Worm (Caenorhabditis elegans) whole organism, young adult: Measurements from ENCODE around the gene nhr-238.

Source experiments
- B0019.2 ChIP-seq: fragments of 200-800 bp; sonication (Bioruptor generic); conservative IDR thresholded peaks from 2 replicates; pipeline ENCODE4 v1.3.6; 2022; ENCODE audit warnings: missing genetic modification reagents, missing genetic modification characterization, missing compliant biosample characterization
- B0336.3 ChIP-seq: fragments of 200-800 bp; sonication (Bioruptor generic); IDR thresholded peaks from 2 replicates; pipeline ENCODE4 v1.3.6; 2022; ENCODE audit warnings: missing genetic modification characterization, missing compliant biosample characterization
- F22D6.2 ChIP-seq: sonication (generic microtip); optimal IDR thresholded peaks from 2 replicates; lab custom pipeline; 2016; ENCODE audit warnings: mild to moderate bottlenecking, missing genetic modification characterization, missing compliant biosample characterization
- K12H6.12 ChIP-seq: fragments of 200-800 bp; sonication (Bioruptor generic); optimal IDR thresholded peaks from 2 replicates; lab custom pipeline; 2018; ENCODE audit warnings: mild to moderate bottlenecking, missing genetic modification characterization, missing compliant biosample characterization
- Y79H2A.3 ChIP-seq: fragments of 200-800 bp; sonication (Bioruptor generic); conservative IDR thresholded peaks from 2 replicates; pipeline ENCODE4 v1.3.6; 2022; ENCODE audit warnings: missing genetic modification reagents, missing genetic modification characterization, missing compliant biosample characterization
- ZK185.1 ChIP-seq: sonication (generic microtip); optimal IDR thresholded peaks from 2 replicates; lab custom pipeline; 2016; ENCODE audit warnings: mild to moderate bottlenecking, missing genetic modification characterization, missing compliant biosample characterization; ENCODE audit not compliant: poor library complexity, severe bottlenecking
- ama-1 ChIP-seq, 3 experiments: fragments of 150-350 bp in 1 of 3; sonication (generic microtip) in 2 of 3; optimal IDR thresholded peaks; 2 replicates each; lab custom pipeline; 2014 to 2018; ENCODE audit warnings: missing biosample characterization in 2 of 3, missing genetic modification characterization in 2 of 3, missing genetic modification reagents in 2 of 3
- attf-5 ChIP-seq: fragments of 200-800 bp; sonication (Bioruptor generic); optimal IDR thresholded peaks from 2 replicates; lab custom pipeline; 2018; ENCODE audit warnings: mild to moderate bottlenecking, missing genetic modification characterization, missing compliant biosample characterization
- bed-2 ChIP-seq: fragments of 200-800 bp; sonication (Bioruptor generic); IDR thresholded peaks from 2 replicates; pipeline ENCODE4 v1.3.6; 2022; ENCODE audit warnings: missing genetic modification reagents, missing genetic modification characterization, missing compliant biosample characterization
- cebp-1 ChIP-seq, 2 experiments: fragments of 200-800 bp in 1 of 2; sonication (Bioruptor generic) in 1 of 2; sonication (generic microtip) in 1 of 2; IDR thresholded peaks in 1 of 2; optimal IDR thresholded peaks in 1 of 2; 2 replicates each; pipeline versions ENCODE4 v1.3.6 to Lab custom; 2017 to 2022; ENCODE audit warnings: missing compliant biosample characterization in 2 of 2, missing genetic modification characterization in 2 of 2, mild to moderate bottlenecking in 1 of 2, missing genetic modification reagents in 1 of 2, moderate library complexity in 1 of 2
- cebp-2 ChIP-seq: fragments of 200-800 bp; sonication (Bioruptor generic); IDR thresholded peaks from 2 replicates; pipeline ENCODE4 v1.3.6; 2022; ENCODE audit warnings: missing genetic modification characterization, missing compliant biosample characterization
- die-1 ChIP-seq: sonication (generic microtip); optimal IDR thresholded peaks from 2 replicates; lab custom pipeline; 2016; ENCODE audit warnings: missing genotype, mild to moderate bottlenecking, missing genetic modification characterization, missing compliant biosample characterization
- dox-1 ChIP-seq: fragments of 200-800 bp; sonication (Bioruptor generic); IDR thresholded peaks from 2 replicates; pipeline ENCODE4 v1.3.6; 2022; ENCODE audit warnings: missing genetic modification reagents, missing genetic modification characterization, missing compliant biosample characterization
- egrh-3 ChIP-seq: fragments of 200-800 bp; sonication (Bioruptor generic); IDR thresholded peaks from 2 replicates; pipeline ENCODE4 v1.3.6; 2022; ENCODE audit warnings: missing genetic modification reagents, missing genetic modification characterization, missing compliant biosample characterization
- him-1 ChIP-seq: sonication (generic microtip); optimal IDR thresholded peaks from 2 replicates; lab custom pipeline; 2016; ENCODE audit warnings: missing genotype, missing genetic modification reagents, missing genetic modification characterization, missing compliant biosample characterization
- hmg-20 ChIP-seq: fragments of 200-800 bp; sonication (Bioruptor generic); IDR thresholded peaks from 2 replicates; pipeline ENCODE4 v1.3.6; 2022; ENCODE audit warnings: missing genetic modification reagents, missing genetic modification characterization, missing compliant biosample characterization
- let-607 ChIP-seq, 2 experiments: fragments of 200-800 bp in 1 of 2; sonication (Bioruptor generic) in 1 of 2; sonication (generic microtip) in 1 of 2; optimal IDR thresholded peaks; 2 replicates each; lab custom pipeline; 2016 to 2018; ENCODE audit warnings: mild to moderate bottlenecking in 2 of 2, missing compliant biosample characterization in 2 of 2, missing genetic modification characterization in 2 of 2, moderate library complexity in 2 of 2, missing genotype in 1 of 2
- lin-40 ChIP-seq: sonication (generic microtip); optimal IDR thresholded peaks from 2 replicates; lab custom pipeline; 2016; ENCODE audit warnings: missing genetic modification characterization, mild to moderate bottlenecking, missing compliant biosample characterization, missing genotype, missing genetic modification reagents
- lsy-27 ChIP-seq: sonication (generic microtip); optimal IDR thresholded peaks from 2 replicates; lab custom pipeline; 2017; ENCODE audit warnings: missing genetic modification characterization, mild to moderate bottlenecking, missing compliant biosample characterization, antibody characterized with exemption, missing genotype, borderline replicate concordance; ENCODE audit not compliant: insufficient read depth
- mcd-1 ChIP-seq: fragments of 200-800 bp; sonication (Bioruptor generic); IDR thresholded peaks from 2 replicates; pipeline ENCODE4 v1.3.6; 2022; ENCODE audit warnings: missing genetic modification reagents, missing genetic modification characterization, missing compliant biosample characterization
- nfyb-1 ChIP-seq: fragments of 200-800 bp; sonication (Bioruptor generic); IDR thresholded peaks from 2 replicates; pipeline ENCODE4 v1.3.6; 2022; ENCODE audit warnings: missing genetic modification reagents, missing genetic modification characterization, missing compliant biosample characterization
- nhr-80 ChIP-seq: sonication (generic microtip); optimal IDR thresholded peaks from 2 replicates; lab custom pipeline; 2016; ENCODE audit warnings: missing genetic modification characterization, missing compliant biosample characterization
- snpc-3.4 ChIP-seq: sonication (generic microtip); optimal IDR thresholded peaks from 2 replicates; lab custom pipeline; 2017; ENCODE audit warnings: missing genetic modification characterization, mild to moderate bottlenecking, missing compliant biosample characterization, antibody characterized with exemption, moderate library complexity, missing genotype, missing genetic modification reagents
- ztf-18 ChIP-seq: sonication (generic microtip); optimal IDR thresholded peaks from 2 replicates; lab custom pipeline; 2016; ENCODE audit warnings: missing genotype, mild to moderate bottlenecking, missing genetic modification characterization, missing compliant biosample characterization
- ztf-28 ChIP-seq: fragments of 200-800 bp; sonication (Bioruptor generic); IDR thresholded peaks from 2 replicates; pipeline ENCODE4 v1.3.6; 2022; ENCODE audit warnings: missing genetic modification reagents, missing genetic modification characterization, missing compliant biosample characterization
- ztf-6 ChIP-seq: fragments of 200-800 bp; sonication (Bioruptor generic); IDR thresholded peaks from 2 replicates; pipeline ENCODE4 v1.3.6; 2022; ENCODE audit warnings: missing genetic modification reagents, missing genetic modification characterization, missing compliant biosample characterization

nhr-238 gene

ce11 chrV:1610097-1610496 lies 19.1 kb downstream of the nhr-238 start, which contains the start of gene nhr-177:
Gene nhr-177 (plus strand): TSS chrV:1610263.
- TF ChIP-seq nhr-80 (peak; percentile 69), lsy-27 (tag; lab: Kevin White, UChicago) (no peak)

DNA sequence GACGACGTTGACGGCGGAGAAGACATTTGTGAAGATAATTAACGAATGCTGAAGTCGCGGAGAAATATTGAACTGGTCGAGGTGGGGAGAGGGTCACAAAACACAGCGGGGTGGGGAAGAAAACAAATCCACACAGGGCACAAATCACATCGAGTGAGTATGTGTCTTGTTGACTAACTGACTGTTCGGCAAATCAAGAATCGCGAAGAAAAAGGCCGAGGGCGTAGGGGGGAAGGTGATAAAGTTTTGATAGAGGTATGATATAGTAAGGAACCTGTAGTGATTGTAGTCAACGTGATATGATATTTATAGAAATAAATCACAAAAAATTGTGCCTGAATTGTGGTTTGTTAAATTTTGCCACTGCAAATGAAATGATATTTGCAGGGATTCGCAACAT lies 21.4 kb downstream of the nhr-238 start, which contains the start of gene nhr-178:
TSS of gene nhr-178 (minus strand) at position 164 of the 400 bp plus-strand sequence.
- TF ChIP-seq die-1 (no peak), let-607 (tag; optimal IDR thresholded peaks at IDR 0.05; lab: Kevin White, UChicago) (no peak), lin-40 (peak; percentile 40), F22D6.2 (no peak), ztf-6 (no peak), cebp-2 (GFP tag; lab: Robert Waterston, UW) (no peak), him-1 (tag; lab: Kevin White, UChicago) (no peak), K12H6.12 (no peak), nhr-80 (peak; percentile 84), Y79H2A.3 (GFP tag; lab: Robert Waterston, UW) (no peak), ZK185.1 (tag; lab: Kevin White, UChicago) (no peak), B0019.2 (GFP tag; lab: Robert Waterston, UW) (no peak)
- TF ChIP-seq, all 124 proteins: peak for 2

- TF ChIP-seq ztf-28 (GFP tag; lab: Robert Waterston, UW), result no peak
- TF ChIP-seq bed-2 (GFP tag; lab: Robert Waterston, UW), result no peak
- TF ChIP-seq snpc-3.4 (tag; lab: Kevin White, UChicago), result no peak
- TF ChIP-seq cebp-1 (GFP tag; IDR thresholded peaks at IDR 0.05; lab: Robert Waterston, UW), result peak; percentile 70
- TF ChIP-seq cebp-1 (tag; optimal IDR thresholded peaks at IDR 0.05; lab: Kevin White, UChicago), result peak; percentile 86
Observed at ce11 chrV:1600561-1601088, 28.6 kb downstream of the nhr-238 start, which contains the start of gene F16B4.2. Gene F16B4.2 (plus strand): TSS chrV:1601038.

ce11 chrV:1599088-1599487 lies 30.1 kb downstream of the nhr-238 start:
- TF ChIP-seq ztf-18 (tag; lab: Kevin White, UChicago) (peak; percentile 90), mcd-1 (GFP tag; lab: Robert Waterston, UW) (peak; percentile 55), nhr-80 (peak; percentile 32), hmg-20 (0 out of 2 replicates have a peak, but pooled peaks have one; percentile 24), dox-1 (GFP tag; lab: Robert Waterston, UW) (peak; percentile 49; the same call in 1 of the 2 replicates), egrh-3 (GFP tag; lab: Robert Waterston, UW) (peak; percentile 53; the same call in 1 of the 2 replicates), attf-5 (GFP tag; lab: Kevin White, UChicago) (peak; percentile 31)

DNA sequence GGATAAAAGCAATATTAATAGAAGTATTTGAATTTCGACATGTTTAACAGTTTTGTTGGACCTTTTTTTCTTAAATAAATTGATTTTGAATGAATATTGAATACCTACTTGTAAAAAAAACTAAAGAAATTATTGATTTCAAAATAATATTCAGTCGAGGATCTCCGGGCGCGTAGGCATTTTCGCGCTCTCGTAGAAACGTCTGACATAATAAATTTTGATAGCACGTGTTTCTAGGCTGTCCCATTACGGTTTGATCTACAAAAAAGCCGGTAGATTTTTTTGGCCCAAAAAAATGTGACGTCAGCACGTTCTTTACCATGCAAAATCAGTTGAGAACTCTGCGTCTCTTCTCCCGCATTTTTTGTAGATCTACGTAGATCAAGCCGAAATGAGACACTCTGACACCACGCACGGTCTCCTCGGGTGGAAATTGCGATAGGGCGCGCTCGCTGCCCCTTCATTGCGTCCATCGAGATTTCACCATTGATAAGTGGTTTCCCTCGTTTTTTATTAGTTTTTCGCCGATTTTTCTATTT lies 34.6 kb downstream of the nhr-238 start:
- TF ChIP-seq lin-40 (peak; percentile 25), nfyb-1 (GFP tag; lab: Robert Waterston, UW) (no peak)

- TF ChIP-seq lin-40 (no peak), B0336.3 (GFP tag; lab: Robert Waterston, UW) (no peak), ama-1 (optimal IDR thresholded peaks at IDR 0.05; lab: Kevin White, UChicago) (peak; percentile 48), ama-1 (GFP tag; optimal IDR thresholded peaks at IDR 0.05; lab: Kevin White, UChicago) (no peak)
Observed at ce11 chrV:1593799-1594420, 35.3 kb downstream of the nhr-238 start, which contains the start of gene F16B4.4. Gene F16B4.4 (plus strand): TSS chrV:1594019.
